Fruit fly (Drosophila melanogaster) Kc167 (cell line): ENCODE results near the gene phol.

Experiments
- Sin3A ChIP-seq: fragments of >200 bp; optimal IDR thresholded peaks from 2 replicates; lab custom pipeline; 2018; ENCODE audit warnings: missing external identifiers
- insv ChIP-seq: fragments of >200 bp; optimal IDR thresholded peaks from 3 replicates; lab custom pipeline; 2018; ENCODE audit warnings: missing external identifiers
- psq ChIP-seq: fragments of >200 bp; optimal IDR thresholded peaks from 2 replicates; lab custom pipeline; 2017; ENCODE audit warnings: missing external identifiers
- ttk ChIP-seq: sonication (Bioruptor generic); optimal IDR thresholded peaks from 2 replicates; lab custom pipeline; 2017; ENCODE audit warnings: missing external identifiers

DNA sequence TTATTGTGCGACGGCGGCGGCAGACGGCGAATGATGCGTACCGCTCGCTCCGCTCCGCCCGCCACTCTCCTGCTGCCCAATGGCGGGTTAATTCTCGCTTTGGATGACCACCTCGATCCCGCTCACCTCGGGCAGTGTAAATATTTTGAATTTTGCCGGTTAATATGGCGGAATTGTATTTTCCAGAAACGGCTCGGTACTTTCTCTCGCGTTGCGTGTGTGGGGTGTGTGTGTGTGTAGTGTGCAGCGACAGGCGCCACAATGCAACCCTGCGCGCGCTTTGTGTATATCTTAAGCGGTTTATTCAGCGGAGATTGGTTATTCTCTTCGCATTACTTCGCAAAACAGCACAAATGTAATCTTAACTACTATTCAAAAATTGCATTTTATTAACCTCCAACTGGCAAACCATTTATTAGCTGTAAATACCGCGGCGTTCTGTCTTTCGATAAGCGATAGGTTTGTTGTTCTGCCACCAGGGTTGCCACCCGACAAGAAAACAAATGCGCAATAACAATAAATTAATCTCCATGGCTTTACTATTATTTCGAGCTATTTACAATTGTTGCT is at the start of gene phol, which contains the start of gene CG3552:
- TF ChIP-seq ttk (no peak), Sin3A (lab: Kevin White, UChicago) (no peak), psq (lab: Kevin White, UChicago) (no peak), insv (no peak)
